Fruit fly (Drosophila melanogaster): Measurements from ENCODE around the gene SclB.

Gene SclB

dm6 chr2L:16874924-16875323 is 37.2 kb downstream of the SclB start:
- no peak for TF ChIP-seq tai (GFP tag; optimal IDR thresholded peaks at IDR 0.05)
- TF ChIP-seq Mio (GFP tag; optimal IDR thresholded peaks at IDR 0.05) = no peak
- TF ChIP-seq CrebA (GFP tag; optimal IDR thresholded peaks at IDR 0.05; ENCODE audit: borderline replicate concordance) = no peak
- no peak for TF ChIP-seq Hr78 (GFP tag; optimal IDR thresholded peaks at IDR 0.05)
- no peak for TF ChIP-seq psq (GFP tag; optimal IDR thresholded peaks at IDR 0.05)
- no peak for TF ChIP-seq jim (GFP tag; optimal IDR thresholded peaks at IDR 0.05)
- TF ChIP-seq OdsH (GFP tag; optimal IDR thresholded peaks at IDR 0.05) = no peak
- no peak for TF ChIP-seq Jra (GFP tag; optimal IDR thresholded peaks at IDR 0.05)
- TF ChIP-seq Sp1 (GFP tag; optimal IDR thresholded peaks at IDR 0.05) = no peak
- TF ChIP-seq Vsx2 (GFP tag; optimal IDR thresholded peaks at IDR 0.05; ENCODE audit: partially characterized antibody) = no peak
- TF ChIP-seq CG32264 (GFP tag; optimal IDR thresholded peaks at IDR 0.05) = no peak
- no peak for TF ChIP-seq woc (GFP tag; optimal IDR thresholded peaks at IDR 0.05)
- TF ChIP-seq pan (optimal IDR thresholded peaks at IDR 0.05) = no peak
- no peak for TF ChIP-seq Dfd (GFP tag; optimal IDR thresholded peaks at IDR 0.05)
- no peak for TF ChIP-seq sv (GFP tag; optimal IDR thresholded peaks at IDR 0.05)
- TF ChIP-seq fru (GFP tag; optimal IDR thresholded peaks at IDR 0.05) = no peak
- no peak for TF ChIP-seq br (GFP tag; optimal IDR thresholded peaks at IDR 0.05)
- TF ChIP-seq Myc (optimal IDR thresholded peaks at IDR 0.05) = no peak
- no peak for TF ChIP-seq Hr83 (GFP tag; optimal IDR thresholded peaks at IDR 0.05; ENCODE audit: poor library complexity, severe bottlenecking)

- TF ChIP-seq dl (GFP tag; optimal IDR thresholded peaks at IDR 0.05; ENCODE audit: insufficient read depth in 1 of 2, partially characterized antibody in 2 of 2) (no peak), Vsx2 (GFP tag; optimal IDR thresholded peaks at IDR 0.05; ENCODE audit: partially characterized antibody) (no peak), rgr (GFP tag; optimal IDR thresholded peaks at IDR 0.05) (no peak), sv (GFP tag; optimal IDR thresholded peaks at IDR 0.05) (no peak), foxo (GFP tag; optimal IDR thresholded peaks at IDR 0.05) (no peak), Rel (GFP tag; optimal IDR thresholded peaks at IDR 0.05) (no peak), Rel (tag; optimal IDR thresholded peaks at IDR 0.05) (peak; percentile 57), Hnf4 (GFP tag; optimal IDR thresholded peaks at IDR 0.05) (no peak)
Measured at dm6 chr2L:16876555-16876954, 38.8 kb downstream of the SclB start.

dm6 chr2L:16877678-16878077 is 39.9 kb downstream of the SclB start:
- TF ChIP-seq ey (GFP tag; optimal IDR thresholded peaks at IDR 0.05) (no peak), lola (GFP tag; optimal IDR thresholded peaks at IDR 0.05) (no peak), sv (GFP tag; optimal IDR thresholded peaks at IDR 0.05) (no peak), rgr (GFP tag; optimal IDR thresholded peaks at IDR 0.05) (no peak), Hnf4 (GFP tag; optimal IDR thresholded peaks at IDR 0.05) (no peak), HLH106 (tag; optimal IDR thresholded peaks at IDR 0.05) (no peak), tai (GFP tag; optimal IDR thresholded peaks at IDR 0.05) (no peak), CrebA (GFP tag; optimal IDR thresholded peaks at IDR 0.05; ENCODE audit: borderline replicate concordance) (no peak), br (GFP tag; optimal IDR thresholded peaks at IDR 0.05) (no peak), Vsx2 (GFP tag; optimal IDR thresholded peaks at IDR 0.05; ENCODE audit: partially characterized antibody) (no peak), OdsH (GFP tag; optimal IDR thresholded peaks at IDR 0.05) (no peak), woc (GFP tag; optimal IDR thresholded peaks at IDR 0.05) (no peak), usp (GFP tag; optimal IDR thresholded peaks at IDR 0.05) (no peak), brk (GFP tag; optimal IDR thresholded peaks at IDR 0.05) (no peak)

dm6 chr2L:16879288-16879687 is 41.5 kb downstream of the SclB start, which contains the start of the genes CG32832, CG31743 and CG34313:
CG32832 (minus strand) TSS chr2L:16879290.
CG31743 (plus strand) TSS chr2L:16879517.
CG34313 (plus strand) TSS chr2L:16879517.
- TF ChIP-seq psq (GFP tag; optimal IDR thresholded peaks at IDR 0.05) (no peak), Hnf4 (GFP tag; optimal IDR thresholded peaks at IDR 0.05) (no peak), Hr78 (GFP tag; optimal IDR thresholded peaks at IDR 0.05) (no peak), Abd-B (GFP tag; optimal IDR thresholded peaks at IDR 0.05) (no peak), lola (GFP tag; optimal IDR thresholded peaks at IDR 0.05) (no peak), sage (GFP tag; optimal IDR thresholded peaks at IDR 0.05) (no peak), sv (GFP tag; optimal IDR thresholded peaks at IDR 0.05) (no peak), h (GFP tag; optimal IDR thresholded peaks at IDR 0.05) (no peak), rgr (GFP tag; optimal IDR thresholded peaks at IDR 0.05) (no peak), HLH106 (tag; optimal IDR thresholded peaks at IDR 0.05) (no peak), dmrt93B (GFP tag; optimal IDR thresholded peaks at IDR 0.05) (no peak), pan (optimal IDR thresholded peaks at IDR 0.05) (no peak), Vsx2 (GFP tag; optimal IDR thresholded peaks at IDR 0.05; ENCODE audit: partially characterized antibody) (no peak), Myc (optimal IDR thresholded peaks at IDR 0.05) (no peak), ey (GFP tag; optimal IDR thresholded peaks at IDR 0.05) (no peak), br (GFP tag; optimal IDR thresholded peaks at IDR 0.05) (no peak), brk (GFP tag; optimal IDR thresholded peaks at IDR 0.05) (no peak)

Measured in whole organism, wandering third instar larva.